Worm (Caenorhabditis elegans) whole organism, L2 larva: ENCODE results near the gene ekl-5.

Experiments used
- aly-2 ChIP-seq: fragments of 150-350 bp; optimal IDR thresholded peaks from 2 replicates; lab custom pipeline; 2014; ENCODE audit warnings: missing biosample characterization, missing genetic modification characterization
- ama-1 ChIP-seq: fragments of 150-350 bp; optimal IDR thresholded peaks from 2 replicates; lab custom pipeline; 2018; ENCODE audit warnings: inconsistent platforms
- fos-1 ChIP-seq: fragments of 150-350 bp; optimal IDR thresholded peaks from 2 replicates; lab custom pipeline; 2014; ENCODE audit warnings: missing biosample characterization, missing genetic modification characterization
- lin-11 ChIP-seq: fragments of 150-350 bp; sonication (generic microtip); optimal IDR thresholded peaks from 2 replicates; lab custom pipeline; 2014; ENCODE audit warnings: missing biosample characterization, missing genetic modification characterization, inconsistent platforms, mixed read lengths
- lin-13 ChIP-seq: fragments of 150-350 bp; optimal IDR thresholded peaks from 2 replicates; lab custom pipeline; 2014; ENCODE audit warnings: missing biosample characterization, missing genetic modification reagents, missing genetic modification characterization
- nhr-10 ChIP-seq: sonication (generic microtip); optimal IDR thresholded peaks from 2 replicates; lab custom pipeline; 2017; ENCODE audit warnings: missing biosample characterization, missing genetic modification characterization
- nhr-11 ChIP-seq: fragments of 150-350 bp; optimal IDR thresholded peaks from 2 replicates; lab custom pipeline; 2014; ENCODE audit warnings: missing biosample characterization, missing genetic modification characterization
- nhr-129 ChIP-seq: fragments of 150-350 bp; optimal IDR thresholded peaks from 2 replicates; lab custom pipeline; 2014; ENCODE audit warnings: missing biosample characterization, missing genetic modification characterization
- nhr-23 ChIP-seq: fragments of 150-350 bp; optimal IDR thresholded peaks from 2 replicates; lab custom pipeline; 2014; ENCODE audit warnings: missing biosample characterization, missing genetic modification reagents, missing genetic modification characterization
- nhr-237 ChIP-seq: fragments of 150-350 bp; optimal IDR thresholded peaks from 2 replicates; lab custom pipeline; 2014; ENCODE audit warnings: missing biosample characterization, missing genetic modification characterization
- nhr-6 ChIP-seq: fragments of 150-350 bp; optimal IDR thresholded peaks from 2 replicates; lab custom pipeline; 2014; ENCODE audit warnings: missing biosample characterization, missing genetic modification characterization
- nhr-77 ChIP-seq: fragments of 150-350 bp; optimal IDR thresholded peaks from 2 replicates; lab custom pipeline; 2014; ENCODE audit warnings: missing biosample characterization, missing genetic modification characterization
- skn-1 ChIP-seq: sonication (generic microtip); optimal IDR thresholded peaks from 2 replicates; lab custom pipeline; 2017; ENCODE audit warnings: missing biosample characterization, missing genetic modification characterization
- zag-1 ChIP-seq: fragments of 150-350 bp; optimal IDR thresholded peaks from 2 replicates; lab custom pipeline; 2014; ENCODE audit warnings: missing biosample characterization, missing genetic modification characterization

ce11 chrX:13903328-13903727, 13.6 kb downstream of the ekl-5 start, which contains the start of gene sra-39:
- TF ChIP-seq nhr-237, result no peak
- no peak for TF ChIP-seq ama-1 (lab: Kevin White, UChicago)
- no peak for TF ChIP-seq nhr-129 (tag; lab: Kevin White, UChicago)
- TF ChIP-seq nhr-6 (tag; lab: Kevin White, UChicago), result no peak
- no peak for TF ChIP-seq aly-2 (tag; lab: Kevin White, UChicago)
- no peak for TF ChIP-seq fos-1
- no peak for TF ChIP-seq skn-1 (tag; lab: Kevin White, UChicago)
- no peak for TF ChIP-seq lin-13
- TF ChIP-seq nhr-23, result no peak
- no peak for TF ChIP-seq nhr-10 (tag; lab: Kevin White, UChicago)
- no peak for TF ChIP-seq lin-11 (tag; lab: Kevin White, UChicago)
- TF ChIP-seq nhr-77 (tag; lab: Kevin White, UChicago), result no peak
- TF ChIP-seq zag-1 (tag; lab: Kevin White, UChicago), result no peak
- TF ChIP-seq nhr-11 (tag; lab: Kevin White, UChicago), result no peak
